Worm (Caenorhabditis elegans) whole organism, young adult: ENCODE measurements around the gene Y39G8B.7.
A peak's percentile ranks its signal among the peaks of the same experiment; 100 is the strongest.

Experiments
- B0035.1 ChIP-seq: sonication (generic microtip); optimal IDR thresholded peaks from 2 replicates; lab custom pipeline; 2016; ENCODE audit warnings: missing genetic modification characterization, mild to moderate bottlenecking, missing compliant biosample characterization, missing genotype, missing genetic modification reagents
- F22D6.2 ChIP-seq: sonication (generic microtip); optimal IDR thresholded peaks from 2 replicates; lab custom pipeline; 2016; ENCODE audit warnings: mild to moderate bottlenecking, missing genetic modification characterization, missing compliant biosample characterization
- F33H1.4 ChIP-seq: fragments of 200-800 bp; sonication (Bioruptor generic); IDR thresholded peaks from 2 replicates; pipeline ENCODE4 v1.3.6; 2022; ENCODE audit warnings: missing genetic modification reagents, missing genetic modification characterization, missing compliant biosample characterization
- F37B4.10 ChIP-seq: fragments of 200-800 bp; sonication (Bioruptor generic); IDR thresholded peaks from 2 replicates; pipeline ENCODE4 v1.3.6; 2022; ENCODE audit warnings: missing genetic modification characterization, missing compliant biosample characterization
- F39B2.1 ChIP-seq: fragments of 200-800 bp; sonication (Bioruptor generic); IDR thresholded peaks from 2 replicates; pipeline ENCODE4 v1.3.6; 2022; ENCODE audit warnings: missing genetic modification reagents, missing genetic modification characterization, missing compliant biosample characterization
- Y79H2A.3 ChIP-seq: fragments of 200-800 bp; sonication (Bioruptor generic); conservative IDR thresholded peaks from 2 replicates; pipeline ENCODE4 v1.3.6; 2022; ENCODE audit warnings: missing genetic modification reagents, missing genetic modification characterization, missing compliant biosample characterization
- Y95B8A.8 ChIP-seq: fragments of 200-800 bp; sonication (Bioruptor generic); IDR thresholded peaks from 2 replicates; pipeline ENCODE4 v1.3.6; 2022; ENCODE audit warnings: missing genetic modification reagents, missing genetic modification characterization, missing compliant biosample characterization
- akir-1 ChIP-seq: fragments of 200-800 bp; sonication (Bioruptor generic); optimal IDR thresholded peaks from 2 replicates; lab custom pipeline; 2018; ENCODE audit warnings: mild to moderate bottlenecking, missing genetic modification characterization, moderate library complexity, missing compliant biosample characterization
- attf-6 ChIP-seq: fragments of 200-800 bp; sonication (Bioruptor generic); IDR thresholded peaks from 2 replicates; pipeline ENCODE4 v1.3.6; 2022; ENCODE audit warnings: missing genetic modification reagents, missing genetic modification characterization, missing compliant biosample characterization
- cebp-2 ChIP-seq: fragments of 200-800 bp; sonication (Bioruptor generic); IDR thresholded peaks from 2 replicates; pipeline ENCODE4 v1.3.6; 2022; ENCODE audit warnings: missing genetic modification characterization, missing compliant biosample characterization
- ceh-27 ChIP-seq: fragments of 200-800 bp; sonication (Bioruptor generic); optimal IDR thresholded peaks from 2 replicates; lab custom pipeline; 2018; ENCODE audit warnings: mild to moderate bottlenecking, missing genetic modification characterization, moderate library complexity, missing compliant biosample characterization
- ceh-91 ChIP-seq: fragments of 200-800 bp; sonication (Bioruptor generic); IDR thresholded peaks from 2 replicates; pipeline ENCODE4 v1.3.6; 2022; ENCODE audit warnings: missing genetic modification reagents, missing genetic modification characterization, missing compliant biosample characterization
- dox-1 ChIP-seq: fragments of 200-800 bp; sonication (Bioruptor generic); IDR thresholded peaks from 2 replicates; pipeline ENCODE4 v1.3.6; 2022; ENCODE audit warnings: missing genetic modification reagents, missing genetic modification characterization, missing compliant biosample characterization
- dpff-1 ChIP-seq: sonication (generic microtip); optimal IDR thresholded peaks from 2 replicates; lab custom pipeline; 2017; ENCODE audit warnings: mild to moderate bottlenecking, missing genetic modification characterization, missing compliant biosample characterization
- egrh-3 ChIP-seq: fragments of 200-800 bp; sonication (Bioruptor generic); IDR thresholded peaks from 2 replicates; pipeline ENCODE4 v1.3.6; 2022; ENCODE audit warnings: missing genetic modification reagents, missing genetic modification characterization, missing compliant biosample characterization
- him-1 ChIP-seq: sonication (generic microtip); optimal IDR thresholded peaks from 2 replicates; lab custom pipeline; 2016; ENCODE audit warnings: missing genotype, missing genetic modification reagents, missing genetic modification characterization, missing compliant biosample characterization
- lsl-1 ChIP-seq: fragments of 200-800 bp; sonication (Bioruptor generic); optimal IDR thresholded peaks from 2 replicates; lab custom pipeline; 2018; ENCODE audit warnings: mild to moderate bottlenecking, missing genetic modification characterization, moderate library complexity, missing compliant biosample characterization
- lsy-27 ChIP-seq: sonication (generic microtip); optimal IDR thresholded peaks from 2 replicates; lab custom pipeline; 2017; ENCODE audit warnings: missing genetic modification characterization, mild to moderate bottlenecking, missing compliant biosample characterization, antibody characterized with exemption, missing genotype, borderline replicate concordance; ENCODE audit not compliant: insufficient read depth
- madf-10 ChIP-seq: sonication (generic microtip); optimal IDR thresholded peaks from 2 replicates; lab custom pipeline; 2016; ENCODE audit warnings: mild to moderate bottlenecking, missing genetic modification characterization, missing compliant biosample characterization
- madf-6 ChIP-seq: fragments of 200-800 bp; sonication (Bioruptor generic); IDR thresholded peaks from 2 replicates; pipeline ENCODE4 v1.3.6; 2022; ENCODE audit warnings: missing genetic modification reagents, missing genetic modification characterization, missing compliant biosample characterization
- mel-28 ChIP-seq: sonication (generic microtip); optimal IDR thresholded peaks from 2 replicates; lab custom pipeline; 2016; ENCODE audit warnings: borderline replicate concordance, mild to moderate bottlenecking, missing genetic modification characterization, missing compliant biosample characterization
- nfya-1 ChIP-seq: sonication (generic microtip); optimal IDR thresholded peaks from 2 replicates; lab custom pipeline; 2017; ENCODE audit warnings: antibody characterized with exemption, missing compliant biosample characterization, missing genetic modification characterization, borderline replicate concordance; ENCODE audit not compliant: insufficient read depth
- nhr-179 ChIP-seq: sonication (generic microtip); optimal IDR thresholded peaks from 2 replicates; lab custom pipeline; 2016; ENCODE audit warnings: mild to moderate bottlenecking, missing genetic modification characterization, missing compliant biosample characterization
- nhr-80 ChIP-seq: sonication (generic microtip); optimal IDR thresholded peaks from 2 replicates; lab custom pipeline; 2016; ENCODE audit warnings: missing genetic modification characterization, missing compliant biosample characterization
- sdz-38 ChIP-seq: sonication (generic microtip); optimal IDR thresholded peaks from 2 replicates; lab custom pipeline; 2016; ENCODE audit warnings: missing genotype, missing genetic modification characterization, missing compliant biosample characterization
- snpc-4 ChIP-seq, 5 experiments: fragments of 150-350 bp in 1 of 5; sonication (generic microtip) in 4 of 5; optimal IDR thresholded peaks; 2 replicates each; lab custom pipeline; 2014 to 2018; ENCODE audit warnings: missing genetic modification characterization in 5 of 5, missing biosample characterization in 3 of 5, antibody characterized with exemption in 2 of 5, mild to moderate bottlenecking in 2 of 5, missing compliant biosample characterization in 2 of 5, missing genotype in 2 of 5, moderate library complexity in 2 of 5, missing genetic modification reagents in 1 of 5
- sptf-2 ChIP-seq: fragments of 200-800 bp; sonication (Bioruptor generic); optimal IDR thresholded peaks from 2 replicates; lab custom pipeline; 2018; ENCODE audit warnings: mild to moderate bottlenecking, missing genetic modification characterization, missing compliant biosample characterization
- unc-130 ChIP-seq: sonication (generic microtip); optimal IDR thresholded peaks from 2 replicates; lab custom pipeline; 2016; ENCODE audit warnings: missing genetic modification reagents, missing genetic modification characterization, missing compliant biosample characterization
- unc-62 ChIP-seq: fragments of 150-350 bp; optimal IDR thresholded peaks from 2 replicates; lab custom pipeline; 2014; ENCODE audit warnings: missing biosample characterization, missing genetic modification reagents, missing genetic modification characterization
- ztf-25 ChIP-seq: fragments of 200-800 bp; sonication (Bioruptor generic); IDR thresholded peaks from 2 replicates; pipeline ENCODE4 v1.3.6; 2022; ENCODE audit warnings: missing genetic modification reagents, missing genetic modification characterization, missing compliant biosample characterization

Gene Y39G8B.7

DNA sequence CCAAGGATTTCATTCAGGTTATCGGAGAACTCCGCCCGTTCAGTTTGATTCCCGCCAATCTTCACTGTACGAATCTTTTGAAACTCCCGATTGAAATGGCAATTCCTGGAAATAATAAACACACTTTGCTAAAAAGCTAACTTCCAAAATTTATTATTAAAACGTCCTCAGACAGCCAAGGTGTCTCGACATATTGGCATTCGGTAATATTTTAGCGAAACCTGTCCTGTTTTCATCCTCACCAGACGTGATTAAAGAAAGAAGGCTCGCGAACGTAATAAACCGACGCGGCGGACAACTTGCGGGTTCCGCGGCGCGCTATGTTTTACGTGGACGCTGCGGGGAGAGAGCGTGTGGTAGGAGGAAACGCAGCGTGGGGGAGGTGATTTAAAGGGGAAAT, 23.4 kb upstream of the Y39G8B.7 start (continued):
- TF ChIP-seq dox-1 (GFP tag; lab: Robert Waterston, UW) (peak; percentile 95), sdz-38 (tag; lab: Kevin White, UChicago) (no peak), ceh-27 (GFP tag; lab: Kevin White, UChicago) (peak; percentile 39), ztf-25 (GFP tag; lab: Robert Waterston, UW) (no peak), dpff-1 (tag; lab: Kevin White, UChicago) (peak; percentile 89)

DNA sequence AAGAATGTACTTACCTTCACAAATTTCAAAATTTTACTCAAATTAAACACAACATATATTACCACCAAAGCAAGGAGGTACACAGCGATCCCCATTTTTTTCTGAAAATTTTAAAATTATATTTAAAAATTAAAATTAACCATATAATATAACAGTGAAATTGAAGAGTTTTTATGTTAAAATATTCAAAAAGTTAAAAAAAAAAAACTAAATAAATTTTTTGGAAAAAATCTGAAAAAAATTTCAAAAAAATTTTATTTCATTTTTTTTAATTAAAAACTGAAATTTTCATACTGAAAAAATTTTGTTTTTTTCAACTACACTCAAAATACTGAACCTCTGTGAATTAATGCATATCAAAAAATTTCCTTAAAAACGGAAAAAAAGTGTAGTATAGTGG, 22.0 kb upstream of the Y39G8B.7 start, which contains the start of gene cyp-37A1:
Gene cyp-37A1, minus strand, starts transcription at position 101 of the 400 bp plus-strand sequence.
- TF ChIP-seq F39B2.1 (GFP tag; lab: Robert Waterston, UW), result no peak
- TF ChIP-seq nfya-1 (tag; lab: Kevin White, UChicago), result no peak
- no peak for TF ChIP-seq Y95B8A.8
- no peak for TF ChIP-seq lsl-1 (GFP tag; lab: Kevin White, UChicago)
- no peak for TF ChIP-seq him-1
- no peak for TF ChIP-seq sdz-38 (tag; lab: Kevin White, UChicago)
- no peak for TF ChIP-seq sptf-2 (GFP tag; lab: Kevin White, UChicago)
- TF ChIP-seq B0035.1, result no peak
- TF ChIP-seq unc-62 (GFP tag; lab: Kevin White, UChicago), result no peak
- no peak for TF ChIP-seq ceh-91
- no peak for TF ChIP-seq egrh-3
- TF ChIP-seq unc-130 (GFP tag; lab: Kevin White, UChicago), result no peak
- TF ChIP-seq cebp-2 (GFP tag; lab: Robert Waterston, UW), result no peak
- no peak for TF ChIP-seq nhr-179 (tag; lab: Kevin White, UChicago)
- no peak for TF ChIP-seq F22D6.2 (tag; lab: Kevin White, UChicago)
- no peak for TF ChIP-seq madf-10 (tag; lab: Kevin White, UChicago)
- TF ChIP-seq F33H1.4, result no peak
- no peak for TF ChIP-seq madf-6 (GFP tag; lab: Robert Waterston, UW)
- TF ChIP-seq ztf-25 (GFP tag; lab: Robert Waterston, UW), result no peak

ce11 chrII:14014637-14015036, 19.8 kb upstream of the Y39G8B.7 start:
- TF ChIP-seq F37B4.10, result 0 out of 2 replicates have a peak, but pooled peaks have one; percentile 48
- TF ChIP-seq mel-28 (tag; lab: Kevin White, UChicago), result no peak
- no peak for TF ChIP-seq unc-62 (GFP tag; lab: Kevin White, UChicago)
- no peak for TF ChIP-seq Y79H2A.3 (GFP tag; lab: Robert Waterston, UW)
- TF ChIP-seq akir-1 (GFP tag; lab: Kevin White, UChicago), result no peak

ce11 chrII:14010656-14011376, 16.0 kb upstream of the Y39G8B.7 start, which contains the start of gene F01D5.8:
TSS of gene F01D5.8 (plus strand) at chrII:14010706.
- TF ChIP-seq unc-62 (GFP tag; lab: Kevin White, UChicago) (no peak), lsy-27 (tag; lab: Kevin White, UChicago) (no peak), attf-6 (no peak), nhr-80 (tag; lab: Kevin White, UChicago) (peak; percentile 59), snpc-4 (GFP tag; optimal IDR thresholded peaks at IDR 0.05; lab: Kevin White, UChicago) (no peak), snpc-4 (tag; optimal IDR thresholded peaks at IDR 0.05; lab: Kevin White, UChicago) (peak; percentile 35 to 87 (median 74)), unc-130 (GFP tag; lab: Kevin White, UChicago) (no peak)
